Worm (Caenorhabditis elegans) whole organism, early embryonic: ENCODE measurements around the gene srsx-10.

ENCODE experiments used
- B0310.2 ChIP-seq: sonication (generic microtip); optimal IDR thresholded peaks from 2 replicates; lab custom pipeline; 2016; ENCODE audit warnings: mild to moderate bottlenecking, missing genetic modification characterization, missing compliant biosample characterization
- F13C5.2 ChIP-seq: sonication (generic microtip); optimal IDR thresholded peaks from 2 replicates; lab custom pipeline; 2017; ENCODE audit warnings: mild to moderate bottlenecking, missing genetic modification characterization, inconsistent platforms, missing compliant biosample characterization
- aly-1 ChIP-seq: sonication (generic microtip); optimal IDR thresholded peaks from 2 replicates; lab custom pipeline; 2016; ENCODE audit warnings: missing genetic modification characterization, missing compliant biosample characterization
- ama-1 ChIP-seq: fragments of 150-350 bp; optimal IDR thresholded peaks from 2 replicates; lab custom pipeline; 2014
- ceh-13 ChIP-seq: fragments of 200-800 bp; sonication (Bioruptor generic); optimal IDR thresholded peaks from 2 replicates; lab custom pipeline; 2018; ENCODE audit warnings: mild to moderate bottlenecking, missing genetic modification characterization, missing compliant biosample characterization
- ceh-36 ChIP-seq: sonication (generic microtip); optimal IDR thresholded peaks from 2 replicates; lab custom pipeline; 2016; ENCODE audit warnings: missing genetic modification characterization, inconsistent platforms, missing compliant biosample characterization
- ets-7 ChIP-seq: sonication (generic microtip); optimal IDR thresholded peaks from 2 replicates; lab custom pipeline; 2016; ENCODE audit warnings: missing genotype, missing genetic modification characterization, missing compliant biosample characterization
- flt-1 ChIP-seq: fragments of 200-800 bp; sonication (Bioruptor generic); IDR thresholded peaks from 2 replicates; pipeline ENCODE4 v1.3.6; 2022; ENCODE audit warnings: missing genetic modification characterization, missing compliant biosample characterization
- hmbx-1 ChIP-seq: sonication (generic microtip); optimal IDR thresholded peaks from 2 replicates; lab custom pipeline; 2016; ENCODE audit warnings: mild to moderate bottlenecking, missing genetic modification characterization, missing compliant biosample characterization
- hmg-4 ChIP-seq: fragments of 200-800 bp; sonication (Bioruptor generic); optimal IDR thresholded peaks from 2 replicates; lab custom pipeline; 2018; ENCODE audit warnings: mild to moderate bottlenecking, missing genetic modification characterization, missing compliant biosample characterization
- hnd-1 ChIP-seq: sonication (generic microtip); optimal IDR thresholded peaks from 2 replicates; lab custom pipeline; 2016; ENCODE audit warnings: missing genetic modification characterization, missing compliant biosample characterization
- pes-1 ChIP-seq: fragments of 200-800 bp; sonication (Bioruptor generic); IDR thresholded peaks from 2 replicates; pipeline ENCODE4 v1.3.6; 2022; ENCODE audit warnings: missing genetic modification reagents, missing genetic modification characterization, missing compliant biosample characterization
- scrt-1 ChIP-seq: fragments of 200-800 bp; sonication (Bioruptor generic); IDR thresholded peaks from 2 replicates; pipeline ENCODE4 v1.3.6; 2022; ENCODE audit warnings: missing genetic modification characterization, missing compliant biosample characterization
- sea-1 ChIP-seq: fragments of 200-800 bp; sonication (Bioruptor generic); conservative IDR thresholded peaks from 2 replicates; pipeline ENCODE4 v1.3.6; 2022; ENCODE audit warnings: missing genetic modification characterization, missing compliant biosample characterization
- tbx-11 ChIP-seq: fragments of 200-800 bp; sonication (Bioruptor generic); IDR thresholded peaks from 2 replicates; pipeline ENCODE4 v1.3.6; 2022; ENCODE audit warnings: missing genetic modification characterization, missing compliant biosample characterization
- tbx-37 ChIP-seq: fragments of 200-800 bp; sonication (Bioruptor generic); conservative IDR thresholded peaks from 2 replicates; pipeline ENCODE4 v1.3.6; 2022; ENCODE audit warnings: missing genetic modification reagents, missing genetic modification characterization, missing compliant biosample characterization
- tra-4 ChIP-seq: sonication (generic microtip); optimal IDR thresholded peaks from 2 replicates; lab custom pipeline; 2017; ENCODE audit warnings: missing genetic modification characterization, missing compliant biosample characterization

srsx-10 gene

DNA sequence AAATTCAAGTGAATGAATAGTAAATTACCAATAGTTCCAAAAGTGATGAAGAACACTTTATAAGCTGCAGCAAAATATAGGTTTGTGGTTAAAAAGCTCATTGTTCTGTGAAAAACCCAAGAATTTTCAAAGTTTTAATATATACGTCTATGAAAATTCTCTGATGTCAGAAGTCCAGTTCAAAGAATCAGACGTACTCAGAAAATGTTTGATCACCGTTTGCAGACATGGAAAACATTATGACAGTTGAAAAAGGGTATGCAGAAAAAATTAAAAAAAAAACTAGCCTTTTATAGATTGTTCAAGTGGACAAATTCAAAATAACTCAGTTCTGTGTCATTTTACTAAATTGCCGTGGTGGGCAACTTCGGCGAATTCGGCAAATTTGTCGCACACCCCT, at the start of gene srsx-10:
Gene srsx-10 (minus strand): TSS at position 101 of the 400 bp plus-strand sequence.
- TF ChIP-seq tra-4 (tag; lab: Kevin White, UChicago) (no peak), flt-1 (GFP tag; lab: Robert Waterston, UW) (no peak), F13C5.2 (tag; lab: Kevin White, UChicago) (no peak), scrt-1 (GFP tag; lab: Robert Waterston, UW) (no peak), ama-1 (lab: Kevin White, UChicago) (no peak), hmbx-1 (no peak), ceh-13 (GFP tag; lab: Kevin White, UChicago) (no peak), pes-1 (no peak)

DNA sequence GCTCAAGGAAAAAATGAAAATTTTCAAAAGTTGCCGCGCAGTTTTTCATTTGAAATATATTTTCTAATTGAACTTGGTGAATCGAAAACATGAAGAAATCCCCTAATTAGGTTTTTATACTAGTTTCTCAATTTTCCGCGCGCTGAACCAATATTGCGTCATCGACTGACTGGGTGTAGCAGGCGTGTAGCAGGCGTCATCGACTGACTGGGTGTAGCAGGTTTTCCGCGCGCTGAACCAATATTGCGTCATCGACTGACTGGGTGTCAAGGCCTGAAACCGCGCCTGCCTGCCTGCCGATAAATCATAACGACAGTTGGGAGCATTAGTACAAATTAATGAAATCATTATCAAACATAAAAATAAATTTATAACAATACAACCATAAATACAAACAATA, 48.8 kb upstream of the srsx-10 start:
- TF ChIP-seq hmg-4 (GFP tag; lab: Kevin White, UChicago) (peak; percentile 37), sea-1 (no peak)

DNA sequence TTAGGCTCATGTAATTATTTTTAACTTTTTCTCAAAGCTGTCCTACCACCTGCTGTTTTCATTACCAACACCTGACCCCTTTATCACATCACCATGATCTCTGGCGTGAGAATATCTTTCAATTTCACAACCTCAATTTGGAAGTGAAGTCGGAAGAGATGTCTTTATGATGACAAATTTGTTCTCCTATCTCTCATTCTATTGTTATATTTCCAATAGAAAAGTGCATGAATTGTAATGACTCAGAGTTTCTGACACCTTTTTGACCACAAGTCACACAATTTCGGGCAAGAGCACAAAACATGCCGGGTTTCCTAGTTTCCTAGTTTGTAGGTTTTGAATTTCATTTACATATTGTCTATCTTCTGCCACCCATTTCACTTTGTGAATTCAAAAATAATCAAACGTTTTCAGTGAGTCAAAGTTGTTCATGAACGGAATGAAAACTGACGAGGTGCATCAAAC, 44.3 kb upstream of the srsx-10 start, which contains the start of gene srr-4:
Gene srr-4 (plus strand): TSS at position 415 of the 465 bp plus-strand sequence.
- TF ChIP-seq ets-7 (no peak), tra-4 (tag; lab: Kevin White, UChicago) (no peak), ceh-36 (tag; lab: Kevin White, UChicago) (no peak), hnd-1 (tag; lab: Kevin White, UChicago) (no peak), scrt-1 (GFP tag; lab: Robert Waterston, UW) (no peak)

DNA sequence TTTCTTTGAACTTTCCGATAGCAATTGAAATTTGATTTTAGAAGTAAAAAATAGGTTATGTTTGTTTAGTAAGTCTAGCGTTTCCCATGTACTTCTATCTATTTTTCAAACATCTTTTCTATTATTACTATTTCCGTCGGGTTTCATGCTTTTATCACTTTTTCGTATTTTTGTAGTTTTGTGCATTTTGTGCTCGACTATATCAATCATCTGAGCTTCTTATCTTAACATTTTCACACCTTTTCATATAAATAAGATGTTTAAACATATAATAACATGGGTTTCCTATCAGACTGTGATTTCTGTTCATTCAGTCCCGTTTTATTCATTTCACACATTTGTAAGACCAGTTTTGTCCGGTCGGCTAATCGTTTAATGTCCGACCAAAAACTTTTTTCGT, 43.5 kb upstream of the srsx-10 start:
- no peak for TF ChIP-seq ceh-36 (tag; lab: Kevin White, UChicago)
- TF ChIP-seq aly-1 (tag; lab: Kevin White, UChicago), result no peak
- TF ChIP-seq ets-7, result no peak
- no peak for TF ChIP-seq hmbx-1
- TF ChIP-seq ceh-13 (GFP tag; lab: Kevin White, UChicago), result no peak

DNA sequence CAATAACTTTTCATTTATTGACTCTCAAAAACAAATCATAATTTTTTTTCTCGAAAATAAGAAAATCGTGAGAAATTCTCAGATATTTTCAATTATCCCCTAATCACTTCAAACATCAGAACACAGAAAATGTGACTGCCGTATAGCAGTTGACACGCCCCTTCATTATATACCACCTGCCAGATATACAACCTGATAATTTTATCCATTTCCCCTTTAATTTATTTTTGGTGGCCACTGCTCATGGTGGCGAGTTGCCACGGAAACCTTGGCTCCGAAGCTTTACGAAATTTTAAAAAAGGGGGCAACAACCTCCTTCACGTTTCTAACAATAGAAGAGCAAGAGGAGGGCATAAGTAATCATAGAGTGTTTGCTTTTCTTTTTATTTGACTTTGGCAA, 42.2 kb upstream of the srsx-10 start:
- TF ChIP-seq sea-1 (no peak), pes-1 (no peak), ceh-13 (GFP tag; lab: Kevin White, UChicago) (no peak), tbx-37 (GFP tag; lab: Robert Waterston, UW) (no peak), scrt-1 (GFP tag; lab: Robert Waterston, UW) (no peak), tbx-11 (no peak), ama-1 (lab: Kevin White, UChicago) (no peak), hnd-1 (tag; lab: Kevin White, UChicago) (no peak), hmbx-1 (no peak)

DNA sequence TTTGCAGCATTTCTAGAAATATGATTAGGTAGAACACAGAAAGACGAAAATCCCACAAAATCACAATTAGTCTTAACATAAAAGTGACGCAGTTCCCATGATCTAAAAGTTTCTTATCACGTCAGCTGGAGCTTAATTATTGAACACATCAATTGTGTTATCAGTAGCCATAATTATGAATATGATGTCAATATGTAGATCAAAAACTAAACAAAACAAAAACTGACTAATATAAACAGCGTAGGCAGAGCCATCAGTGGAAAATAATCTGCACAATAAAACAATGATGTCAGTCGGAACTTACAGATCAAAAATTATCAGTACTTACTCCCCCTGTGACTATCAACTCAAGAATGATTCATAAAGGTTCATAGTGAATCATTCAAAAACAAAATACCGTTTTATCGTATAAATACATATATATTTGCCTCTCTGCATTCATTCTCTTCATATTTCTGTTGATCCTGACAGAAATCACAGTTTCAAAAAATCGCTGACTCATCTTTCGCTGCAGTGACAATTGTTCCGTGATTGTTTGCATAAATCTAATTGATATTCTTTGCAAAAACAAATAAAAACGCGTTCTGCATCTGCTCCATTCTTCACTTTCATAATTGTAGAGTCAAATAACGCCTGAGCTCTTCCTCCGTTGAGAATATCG, 37.7 kb upstream of the srsx-10 start, which contains the start of gene srr-6:
Gene srr-6 (plus strand): TSS at position 611 of the 661 bp plus-strand sequence.
- no peak for TF ChIP-seq ama-1 (lab: Kevin White, UChicago)
- no peak for TF ChIP-seq tra-4 (tag; lab: Kevin White, UChicago)
- TF ChIP-seq ceh-36 (tag; lab: Kevin White, UChicago), result no peak
- no peak for TF ChIP-seq flt-1 (GFP tag; lab: Robert Waterston, UW)
- TF ChIP-seq pes-1, result no peak
- no peak for TF ChIP-seq hmbx-1
- no peak for TF ChIP-seq ceh-13 (GFP tag; lab: Kevin White, UChicago)
- no peak for TF ChIP-seq tbx-37 (GFP tag; lab: Robert Waterston, UW)
- TF ChIP-seq B0310.2, result no peak
- TF ChIP-seq sea-1, result no peak
- no peak for TF ChIP-seq ets-7
- TF ChIP-seq F13C5.2 (tag; lab: Kevin White, UChicago), result no peak
- TF ChIP-seq hnd-1 (tag; lab: Kevin White, UChicago), result no peak
- TF ChIP-seq scrt-1 (GFP tag; lab: Robert Waterston, UW), result no peak
- no peak for TF ChIP-seq hmg-4 (GFP tag; lab: Kevin White, UChicago)
- TF ChIP-seq aly-1 (tag; lab: Kevin White, UChicago), result no peak
- no peak for TF ChIP-seq tbx-11

DNA sequence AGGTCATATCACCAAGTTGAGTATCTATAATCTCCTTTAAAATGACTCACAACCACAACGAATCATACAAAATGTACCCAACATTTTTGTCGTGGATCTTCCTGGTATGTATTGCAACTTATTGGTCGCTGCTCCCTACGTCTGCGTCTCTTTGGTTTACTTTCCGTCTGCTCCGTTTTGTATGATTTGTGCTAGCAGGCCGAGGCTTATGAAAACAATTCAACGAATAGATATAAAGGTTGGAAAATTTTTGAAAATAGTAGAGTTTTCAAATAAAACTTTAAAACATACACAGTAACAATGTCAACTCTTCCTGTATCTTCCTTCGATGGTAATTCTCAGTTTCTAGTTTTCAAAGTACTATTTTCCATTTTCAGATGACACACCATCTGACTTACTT, 26.8 kb upstream of the srsx-10 start, which contains the start of gene srr-8:
Gene srr-8 (plus strand): TSS at position 301 of the 400 bp plus-strand sequence.
- TF ChIP-seq ceh-36 (tag; lab: Kevin White, UChicago) (no peak), ama-1 (lab: Kevin White, UChicago) (no peak), tbx-11 (no peak), F13C5.2 (tag; lab: Kevin White, UChicago) (no peak), tra-4 (tag; lab: Kevin White, UChicago) (no peak), sea-1 (no peak), hmg-4 (GFP tag; lab: Kevin White, UChicago) (no peak), ets-7 (no peak), hmbx-1 (no peak), B0310.2 (no peak), tbx-37 (GFP tag; lab: Robert Waterston, UW) (no peak)

DNA sequence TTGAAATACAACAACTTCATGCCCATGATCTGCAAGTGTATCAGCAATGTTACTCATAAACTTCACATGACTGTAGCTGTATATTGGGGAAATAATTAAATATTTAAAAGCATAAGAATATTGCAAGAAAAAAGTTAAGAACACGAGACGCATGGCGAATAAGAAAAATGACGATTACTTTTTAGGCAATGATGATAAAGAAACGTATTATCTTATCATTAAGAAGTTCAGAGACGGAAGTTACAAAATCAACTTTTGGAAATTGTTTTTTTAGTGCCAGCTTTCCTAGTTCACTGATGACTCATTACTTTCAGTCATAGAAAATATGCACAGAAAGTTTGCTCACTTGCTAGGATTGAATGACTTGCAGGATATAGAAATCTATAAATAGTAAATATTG, 25.8 kb upstream of the srsx-10 start, which contains the start of gene ugt-7:
Gene ugt-7 (minus strand): TSS at position 161 of the 400 bp plus-strand sequence.
- TF ChIP-seq tbx-11 (no peak), hmbx-1 (no peak), scrt-1 (GFP tag; lab: Robert Waterston, UW) (no peak), flt-1 (GFP tag; lab: Robert Waterston, UW) (no peak), tra-4 (tag; lab: Kevin White, UChicago) (no peak)
